Fruit fly (Drosophila melanogaster) whole organism, wandering third instar larva: Measurements from ENCODE around the gene mura.

Experiments used
- Abd-B ChIP-seq: fragments of >200 bp; optimal IDR thresholded peaks from 2 replicates; lab custom pipeline; 2017; ENCODE audit warnings: missing biosample characterization, missing genetic modification characterization
- CG32264 ChIP-seq: fragments of 200-800 bp; sonication (Bioruptor generic); optimal IDR thresholded peaks from 2 replicates; lab custom pipeline; 2016; ENCODE audit warnings: missing biosample characterization, missing genetic modification characterization
- CG9705 ChIP-seq: fragments of 200-800 bp; sonication (Bioruptor generic); optimal IDR thresholded peaks from 2 replicates; lab custom pipeline; 2018; ENCODE audit warnings: missing biosample characterization, mild to moderate bottlenecking, missing genetic modification characterization
- CrebA ChIP-seq: fragments of 200-800 bp; sonication (Bioruptor generic); optimal IDR thresholded peaks from 2 replicates; lab custom pipeline; 2016; ENCODE audit warnings: missing biosample characterization, mild to moderate bottlenecking, missing genetic modification characterization, borderline replicate concordance
- Dfd ChIP-seq: fragments of >200 bp; optimal IDR thresholded peaks from 2 replicates; lab custom pipeline; 2017; ENCODE audit warnings: missing biosample characterization, missing genetic modification characterization
- Dif ChIP-seq: fragments of 200-275, 200-300 bp; sonication (Bioruptor generic); optimal IDR thresholded peaks from 2 replicates; lab custom pipeline; 2018; ENCODE audit warnings: missing biosample characterization, missing genetic modification characterization; ENCODE audit not compliant: partially characterized antibody
- GATAd ChIP-seq: sonication (Bioruptor generic); optimal IDR thresholded peaks from 2 replicates; lab custom pipeline; 2016; ENCODE audit warnings: missing biosample characterization, missing genetic modification characterization
- HLH106 ChIP-seq: fragments of 200-800 bp; optimal IDR thresholded peaks from 3 replicates; lab custom pipeline; 2019; ENCODE audit warnings: missing biosample characterization, mild to moderate bottlenecking, missing genetic modification characterization, moderate library complexity
- Hnf4 ChIP-seq: fragments of 200-800 bp; sonication (Bioruptor generic); optimal IDR thresholded peaks from 2 replicates; lab custom pipeline; 2016; ENCODE audit warnings: missing biosample characterization, mild to moderate bottlenecking, missing genetic modification characterization
- Hr78 ChIP-seq: fragments of >200 bp; optimal IDR thresholded peaks from 2 replicates; lab custom pipeline; 2017; ENCODE audit warnings: missing biosample characterization, missing genetic modification characterization
- Hr83 ChIP-seq: fragments of 200-300 bp; sonication (Bioruptor generic); optimal IDR thresholded peaks from 2 replicates; lab custom pipeline; 2016; ENCODE audit warnings: missing biosample characterization, mild to moderate bottlenecking, missing genetic modification characterization, moderate library complexity; ENCODE audit not compliant: poor library complexity, severe bottlenecking
- Jra ChIP-seq: sonication (Bioruptor generic); optimal IDR thresholded peaks from 2 replicates; lab custom pipeline; 2016; ENCODE audit warnings: missing biosample characterization, missing genetic modification characterization
- Mio ChIP-seq: sonication (Bioruptor generic); optimal IDR thresholded peaks from 2 replicates; lab custom pipeline; 2016; ENCODE audit warnings: missing biosample characterization, missing genetic modification characterization
- Myc ChIP-seq: fragments of >200 bp; optimal IDR thresholded peaks from 2 replicates; lab custom pipeline; 2017
- N ChIP-seq: fragments of >200 bp; optimal IDR thresholded peaks from 2 replicates; lab custom pipeline; 2018; ENCODE audit warnings: missing biosample characterization, missing external identifiers, missing genetic modification characterization
- OdsH ChIP-seq: fragments of 200-800 bp; sonication (Bioruptor generic); optimal IDR thresholded peaks from 2 replicates; lab custom pipeline; 2016; ENCODE audit warnings: missing biosample characterization, mild to moderate bottlenecking, missing genetic modification characterization
- Rel ChIP-seq, 2 experiments: fragments of 200-800 bp; sonication (Bioruptor generic) in 1 of 2; optimal IDR thresholded peaks; 2 replicates in 1 of 2; 3 replicates in 1 of 2; lab custom pipeline; 2016 to 2019; ENCODE audit warnings: mild to moderate bottlenecking in 2 of 2, missing biosample characterization in 2 of 2, missing genetic modification characterization in 2 of 2, moderate library complexity in 1 of 2
- Sp1 ChIP-seq: fragments of 200-800 bp; sonication (Bioruptor generic); optimal IDR thresholded peaks from 3 replicates; lab custom pipeline; 2019; ENCODE audit warnings: missing biosample characterization, mild to moderate bottlenecking, missing genetic modification characterization, moderate library complexity
- Vsx2 ChIP-seq: fragments of 200-300, 225-300 bp; sonication (Bioruptor generic); optimal IDR thresholded peaks from 2 replicates; lab custom pipeline; 2018; ENCODE audit warnings: missing biosample characterization, missing genetic modification characterization; ENCODE audit not compliant: partially characterized antibody
- br ChIP-seq: fragments of 200-800 bp; sonication (Bioruptor generic); optimal IDR thresholded peaks from 2 replicates; lab custom pipeline; 2016; ENCODE audit warnings: missing biosample characterization, missing genetic modification characterization
- brk ChIP-seq: fragments of 200-800 bp; sonication (Bioruptor generic); optimal IDR thresholded peaks from 2 replicates; lab custom pipeline; 2016; ENCODE audit warnings: missing biosample characterization, mild to moderate bottlenecking, missing genetic modification characterization
- dl ChIP-seq, 2 experiments: fragments of 175-275, 200-275 bp in 1 of 2; fragments of 200-275 bp in 1 of 2; sonication (Bioruptor generic); optimal IDR thresholded peaks; lab custom pipeline; 2018; ENCODE audit warnings: mild to moderate bottlenecking in 2 of 2, missing biosample characterization in 2 of 2, missing genetic modification characterization in 2 of 2, moderate library complexity in 2 of 2; ENCODE audit not compliant: partially characterized antibody in 2 of 2, insufficient read depth in 1 of 2
- dmrt93B ChIP-seq: fragments of 200-800 bp; sonication (Bioruptor generic); optimal IDR thresholded peaks from 2 replicates; lab custom pipeline; 2018; ENCODE audit warnings: missing biosample characterization, mild to moderate bottlenecking, missing genetic modification characterization
- dsf ChIP-seq: sonication (Bioruptor generic); optimal IDR thresholded peaks from 2 replicates; lab custom pipeline; 2016; ENCODE audit warnings: missing biosample characterization, missing genetic modification characterization, borderline replicate concordance
- ey ChIP-seq: fragments of 200-800 bp; sonication (Bioruptor generic); optimal IDR thresholded peaks from 2 replicates; lab custom pipeline; 2016; ENCODE audit warnings: missing biosample characterization, missing genetic modification characterization
- foxo ChIP-seq, 2 experiments: fragments of 200-800 bp; sonication (Bioruptor generic); optimal IDR thresholded peaks; 2 replicates in 1 of 2; 3 replicates in 1 of 2; lab custom pipeline; 2016 to 2017; ENCODE audit warnings: missing biosample characterization in 2 of 2, missing genetic modification characterization in 2 of 2
- fru ChIP-seq: fragments of 200-800 bp; sonication (Bioruptor generic); optimal IDR thresholded peaks from 3 replicates; lab custom pipeline; 2016; ENCODE audit warnings: missing biosample characterization, mild to moderate bottlenecking, missing genetic modification characterization
- h ChIP-seq: fragments of 200-800 bp; sonication (Bioruptor generic); optimal IDR thresholded peaks from 3 replicates; lab custom pipeline; 2016; ENCODE audit warnings: missing biosample characterization, mild to moderate bottlenecking, missing genetic modification characterization
- jim ChIP-seq: fragments of 175-275, 200-325 bp; sonication (Bioruptor generic); optimal IDR thresholded peaks from 2 replicates; lab custom pipeline; 2016; ENCODE audit warnings: missing biosample characterization, mild to moderate bottlenecking, missing genetic modification characterization
- lola ChIP-seq: fragments of >200 bp; optimal IDR thresholded peaks from 2 replicates; lab custom pipeline; 2017; ENCODE audit warnings: missing biosample characterization, missing genetic modification characterization
- pan ChIP-seq: fragments of >200 bp; optimal IDR thresholded peaks from 2 replicates; lab custom pipeline; 2017
- psq ChIP-seq: fragments of 200-800 bp; sonication (Bioruptor generic); optimal IDR thresholded peaks from 3 replicates; lab custom pipeline; 2017; ENCODE audit warnings: missing biosample characterization, mild to moderate bottlenecking, missing genetic modification characterization, moderate library complexity
- rgr ChIP-seq: fragments of 200-800 bp; sonication (Bioruptor generic); optimal IDR thresholded peaks from 3 replicates; lab custom pipeline; 2016; ENCODE audit warnings: missing biosample characterization, mild to moderate bottlenecking, missing genetic modification characterization
- sage ChIP-seq: fragments of 200-800 bp; sonication (Bioruptor generic); optimal IDR thresholded peaks from 2 replicates; lab custom pipeline; 2016; ENCODE audit warnings: missing biosample characterization, mild to moderate bottlenecking, missing genetic modification characterization
- sv ChIP-seq: fragments of 200-800 bp; sonication (Bioruptor generic); optimal IDR thresholded peaks from 3 replicates; lab custom pipeline; 2016; ENCODE audit warnings: missing biosample characterization, missing genetic modification characterization
- tai ChIP-seq: sonication (Bioruptor generic); optimal IDR thresholded peaks from 2 replicates; lab custom pipeline; 2016; ENCODE audit warnings: missing biosample characterization, missing genetic modification characterization
- usp ChIP-seq: fragments of >200 bp; optimal IDR thresholded peaks from 2 replicates; lab custom pipeline; 2017; ENCODE audit warnings: missing biosample characterization, missing genetic modification characterization
- woc ChIP-seq: sonication (Bioruptor generic); optimal IDR thresholded peaks from 2 replicates; lab custom pipeline; 2016; ENCODE audit warnings: missing biosample characterization, mild to moderate bottlenecking, missing genetic modification characterization

mura gene

dm6 chr3R:9591769-9592388 lies 40.3 kb upstream of the mura start:
- TF ChIP-seq brk, result no peak

- peak in 1 of 2 experiments; percentile 46 for TF ChIP-seq foxo (GFP tag; optimal IDR thresholded peaks at IDR 0.05; lab: Kevin White, UChicago)
- TF ChIP-seq Hnf4, result peak; percentile 78
- TF ChIP-seq OdsH (GFP tag; lab: Kevin White, UChicago), result no peak
- TF ChIP-seq Hr78 (GFP tag; lab: Kevin White, UChicago), result no peak
- peak; percentile 42 for TF ChIP-seq rgr (GFP tag; lab: Kevin White, UChicago)
- no peak for TF ChIP-seq Dif (GFP tag; lab: Kevin White, UChicago)
- TF ChIP-seq sage (GFP tag; lab: Kevin White, UChicago), result no peak
- TF ChIP-seq woc (GFP tag; lab: Kevin White, UChicago), result no peak
- no peak for TF ChIP-seq lola (GFP tag; lab: Kevin White, UChicago)
- no peak for TF ChIP-seq dsf
- TF ChIP-seq brk, result no peak
- no peak for TF ChIP-seq CrebA (GFP tag; lab: Kevin White, UChicago)
- peak; percentile 25 for TF ChIP-seq ey (GFP tag; lab: Kevin White, UChicago)
- TF ChIP-seq N, result no peak
- TF ChIP-seq Sp1 (GFP tag; lab: Kevin White, UChicago), result peak; percentile 21
- TF ChIP-seq sv, result peak; percentile 27
- TF ChIP-seq h (GFP tag; lab: Kevin White, UChicago), result peak; percentile 53
- TF ChIP-seq pan (lab: Kevin White, UChicago), result no peak
- TF ChIP-seq fru (GFP tag; lab: Kevin White, UChicago), result peak; percentile 65
- TF ChIP-seq HLH106 (tag; lab: Kevin White, UChicago), result peak; percentile 36
- peak; percentile 63 for TF ChIP-seq br (GFP tag; lab: Kevin White, UChicago)
- no peak for TF ChIP-seq usp
- TF ChIP-seq jim (GFP tag; lab: Kevin White, UChicago), result no peak
- TF ChIP-seq CG9705, result peak; percentile 22
- no peak for TF ChIP-seq dl (GFP tag; optimal IDR thresholded peaks at IDR 0.05; lab: Kevin White, UChicago; ENCODE audit: insufficient read depth in 1 of 2, partially characterized antibody in 2 of 2)
- TF ChIP-seq dmrt93B (GFP tag; lab: Kevin White, UChicago), result no peak
- no peak for TF ChIP-seq Vsx2
- no peak for TF ChIP-seq Mio (GFP tag; lab: Kevin White, UChicago)
- TF ChIP-seq Jra, result peak; percentile 80
- TF ChIP-seq Myc (lab: Kevin White, UChicago), result peak; percentile 63
- no peak for TF ChIP-seq tai (GFP tag; lab: Kevin White, UChicago)
- no peak for TF ChIP-seq GATAd
- TF ChIP-seq Dfd (GFP tag; lab: Kevin White, UChicago), result no peak
- no peak for TF ChIP-seq Abd-B (GFP tag; lab: Kevin White, UChicago)
- TF ChIP-seq Rel (GFP tag; optimal IDR thresholded peaks at IDR 0.05; lab: Kevin White, UChicago), result no peak
- TF ChIP-seq Rel (tag; optimal IDR thresholded peaks at IDR 0.05; lab: Kevin White, UChicago), result peak; percentile 48
- TF ChIP-seq Hr83 (GFP tag; lab: Kevin White, UChicago), result peak; percentile 31
- no peak for TF ChIP-seq psq (GFP tag; lab: Kevin White, UChicago)
- TF ChIP-seq CG32264 (GFP tag; lab: Kevin White, UChicago), result no peak
Observed at dm6 chr3R:9590952-9591532, 39.4 kb upstream of the mura start, which contains the start of the genes bocks and CG8312. TSS of gene bocks (minus strand) at chr3R:9591002. TSS of gene CG8312 (plus strand) at chr3R:9591309.
